Worm (Caenorhabditis elegans) whole organism, young adult: ENCODE data around the gene F32D8.1.

Source experiments
- B0035.1 ChIP-seq: sonication (generic microtip); optimal IDR thresholded peaks from 2 replicates; lab custom pipeline; 2016; ENCODE audit warnings: missing genetic modification characterization, mild to moderate bottlenecking, missing compliant biosample characterization, missing genotype, missing genetic modification reagents
- B0261.1 ChIP-seq: sonication (generic microtip); optimal IDR thresholded peaks from 2 replicates; lab custom pipeline; 2016; ENCODE audit warnings: mild to moderate bottlenecking, missing genetic modification characterization, moderate library complexity, missing compliant biosample characterization
- B0336.3 ChIP-seq: fragments of 200-800 bp; sonication (Bioruptor generic); IDR thresholded peaks from 2 replicates; pipeline ENCODE4 v1.3.6; 2022; ENCODE audit warnings: missing genetic modification characterization, missing compliant biosample characterization
- C17E4.6 ChIP-seq: fragments of 200-800 bp; sonication (Bioruptor generic); IDR thresholded peaks from 2 replicates; pipeline ENCODE4 v1.3.6; 2022; ENCODE audit warnings: missing genetic modification reagents, missing genetic modification characterization, missing compliant biosample characterization
- F22D6.2 ChIP-seq: sonication (generic microtip); optimal IDR thresholded peaks from 2 replicates; lab custom pipeline; 2016; ENCODE audit warnings: mild to moderate bottlenecking, missing genetic modification characterization, missing compliant biosample characterization
- F23B12.7 ChIP-seq: sonication (generic microtip); optimal IDR thresholded peaks from 2 replicates; lab custom pipeline; 2017; ENCODE audit warnings: missing genetic modification characterization, mild to moderate bottlenecking, missing compliant biosample characterization, antibody characterized with exemption, moderate library complexity; ENCODE audit not compliant: insufficient read depth
- F37B4.10 ChIP-seq: fragments of 200-800 bp; sonication (Bioruptor generic); IDR thresholded peaks from 2 replicates; pipeline ENCODE4 v1.3.6; 2022; ENCODE audit warnings: missing genetic modification characterization, missing compliant biosample characterization
- F55B11.4 ChIP-seq: sonication (generic microtip); optimal IDR thresholded peaks from 2 replicates; lab custom pipeline; 2016; ENCODE audit warnings: missing compliant biosample characterization, missing genetic modification characterization, borderline replicate concordance; ENCODE audit not compliant: insufficient read depth
- K11D2.4 ChIP-seq: fragments of 200-800 bp; sonication (Bioruptor generic); IDR thresholded peaks from 2 replicates; pipeline ENCODE4 v1.3.6; 2022; ENCODE audit warnings: missing genetic modification reagents, missing genetic modification characterization, missing compliant biosample characterization
- T26A5.8 ChIP-seq: sonication (generic microtip); optimal IDR thresholded peaks from 2 replicates; lab custom pipeline; 2016; ENCODE audit warnings: missing genetic modification characterization, missing compliant biosample characterization
- Y67H2A.10 ChIP-seq: fragments of 200-800 bp; sonication (Bioruptor generic); conservative IDR thresholded peaks from 2 replicates; pipeline ENCODE4 v1.3.6; 2022; ENCODE audit warnings: missing genetic modification reagents, missing genetic modification characterization, missing compliant biosample characterization
- ama-1 ChIP-seq, 3 experiments: fragments of 150-350 bp in 1 of 3; sonication (generic microtip) in 2 of 3; optimal IDR thresholded peaks; 2 replicates each; lab custom pipeline; 2014 to 2018; ENCODE audit warnings: missing biosample characterization in 2 of 3, missing genetic modification characterization in 2 of 3, missing genetic modification reagents in 2 of 3
- aptf-2 ChIP-seq: fragments of 200-800 bp; sonication (Bioruptor generic); conservative IDR thresholded peaks from 2 replicates; pipeline ENCODE4 v1.3.6; 2022; ENCODE audit warnings: missing genetic modification reagents, missing genetic modification characterization, missing compliant biosample characterization
- aptf-3 ChIP-seq: fragments of 200-800 bp; sonication (Bioruptor generic); IDR thresholded peaks from 2 replicates; pipeline ENCODE4 v1.3.6; 2022; ENCODE audit warnings: missing genetic modification characterization, missing compliant biosample characterization
- bed-2 ChIP-seq: fragments of 200-800 bp; sonication (Bioruptor generic); IDR thresholded peaks from 2 replicates; pipeline ENCODE4 v1.3.6; 2022; ENCODE audit warnings: missing genetic modification reagents, missing genetic modification characterization, missing compliant biosample characterization
- ceh-79 ChIP-seq: sonication (generic microtip); optimal IDR thresholded peaks from 2 replicates; lab custom pipeline; 2017; ENCODE audit warnings: mild to moderate bottlenecking, missing genetic modification characterization, missing compliant biosample characterization
- die-1 ChIP-seq: sonication (generic microtip); optimal IDR thresholded peaks from 2 replicates; lab custom pipeline; 2016; ENCODE audit warnings: missing genotype, mild to moderate bottlenecking, missing genetic modification characterization, missing compliant biosample characterization
- dox-1 ChIP-seq: fragments of 200-800 bp; sonication (Bioruptor generic); IDR thresholded peaks from 2 replicates; pipeline ENCODE4 v1.3.6; 2022; ENCODE audit warnings: missing genetic modification reagents, missing genetic modification characterization, missing compliant biosample characterization
- dpl-1 ChIP-seq: fragments of 150-350 bp; optimal IDR thresholded peaks from 2 replicates; lab custom pipeline; 2014; ENCODE audit warnings: missing biosample characterization, missing genetic modification reagents, missing genetic modification characterization
- efl-1 ChIP-seq: fragments of 150-350 bp; optimal IDR thresholded peaks from 2 replicates; lab custom pipeline; 2014; ENCODE audit warnings: missing biosample characterization, missing genetic modification reagents, missing genetic modification characterization
- egl-44 ChIP-seq: fragments of 200-800 bp; sonication (Bioruptor generic); IDR thresholded peaks from 2 replicates; pipeline ENCODE4 v1.3.6; 2022; ENCODE audit warnings: missing genetic modification reagents, missing genetic modification characterization, missing compliant biosample characterization
- hlh-26 ChIP-seq: fragments of 200-800 bp; sonication (Bioruptor generic); conservative IDR thresholded peaks from 2 replicates; pipeline ENCODE4 v1.3.6; 2022; ENCODE audit warnings: missing genetic modification reagents, missing genetic modification characterization, missing compliant biosample characterization
- hmg-1.2 ChIP-seq: fragments of 200-800 bp; sonication (Bioruptor generic); IDR thresholded peaks from 2 replicates; pipeline ENCODE4 v1.3.6; 2022; ENCODE audit warnings: missing genetic modification reagents, missing genetic modification characterization, missing compliant biosample characterization
- lag-1 ChIP-seq: fragments of 200-800 bp; sonication (Bioruptor generic); IDR thresholded peaks from 2 replicates; pipeline ENCODE4 v1.3.6; 2022; ENCODE audit warnings: missing genetic modification reagents, missing genetic modification characterization, missing compliant biosample characterization
- lin-40 ChIP-seq: sonication (generic microtip); optimal IDR thresholded peaks from 2 replicates; lab custom pipeline; 2016; ENCODE audit warnings: missing genetic modification characterization, mild to moderate bottlenecking, missing compliant biosample characterization, missing genotype, missing genetic modification reagents
- madf-10 ChIP-seq: sonication (generic microtip); optimal IDR thresholded peaks from 2 replicates; lab custom pipeline; 2016; ENCODE audit warnings: mild to moderate bottlenecking, missing genetic modification characterization, missing compliant biosample characterization
- madf-8 ChIP-seq: fragments of 200-800 bp; sonication (Bioruptor generic); conservative IDR thresholded peaks from 2 replicates; pipeline ENCODE4 v1.3.6; 2022; ENCODE audit warnings: missing genetic modification reagents, missing genetic modification characterization, missing compliant biosample characterization
- mxl-1 ChIP-seq: sonication (generic microtip); optimal IDR thresholded peaks from 2 replicates; lab custom pipeline; 2016; ENCODE audit warnings: missing genetic modification characterization, missing compliant biosample characterization
- nfya-1 ChIP-seq: sonication (generic microtip); optimal IDR thresholded peaks from 2 replicates; lab custom pipeline; 2017; ENCODE audit warnings: antibody characterized with exemption, missing compliant biosample characterization, missing genetic modification characterization, borderline replicate concordance; ENCODE audit not compliant: insufficient read depth
- nhr-179 ChIP-seq: sonication (generic microtip); optimal IDR thresholded peaks from 2 replicates; lab custom pipeline; 2016; ENCODE audit warnings: mild to moderate bottlenecking, missing genetic modification characterization, missing compliant biosample characterization
- rcor-1 ChIP-seq: fragments of 200-800 bp; sonication (Bioruptor generic); IDR thresholded peaks from 2 replicates; pipeline ENCODE4 v1.3.6; 2022; ENCODE audit warnings: missing genetic modification reagents, missing genetic modification characterization, missing compliant biosample characterization
- rec-8 ChIP-seq, 2 experiments: sonication (generic microtip); optimal IDR thresholded peaks; 2 replicates each; lab custom pipeline; 2016; ENCODE audit warnings: mild to moderate bottlenecking in 2 of 2, missing genetic modification characterization in 2 of 2, missing genetic modification reagents in 2 of 2, missing genotype in 2 of 2, missing biosample characterization in 1 of 2, missing compliant biosample characterization in 1 of 2, moderate library complexity in 1 of 2
- sea-2 ChIP-seq: fragments of 200-800 bp; sonication (Bioruptor generic); IDR thresholded peaks from 2 replicates; pipeline ENCODE4 v1.3.6; 2022; ENCODE audit warnings: missing genetic modification characterization, missing compliant biosample characterization
- snpc-4 ChIP-seq, 5 experiments: fragments of 150-350 bp in 1 of 5; sonication (generic microtip) in 4 of 5; optimal IDR thresholded peaks; 2 replicates each; lab custom pipeline; 2014 to 2018; ENCODE audit warnings: missing genetic modification characterization in 5 of 5, missing biosample characterization in 3 of 5, antibody characterized with exemption in 2 of 5, mild to moderate bottlenecking in 2 of 5, missing compliant biosample characterization in 2 of 5, missing genotype in 2 of 5, moderate library complexity in 2 of 5, missing genetic modification reagents in 1 of 5
- tbp1 ChIP-seq: fragments of 200-800 bp; sonication (Bioruptor generic); optimal IDR thresholded peaks from 2 replicates; lab custom pipeline; 2018; ENCODE audit warnings: mild to moderate bottlenecking, missing genetic modification characterization, missing compliant biosample characterization
- tlf-1 ChIP-seq: fragments of 200-800 bp; sonication (Bioruptor generic); optimal IDR thresholded peaks from 2 replicates; lab custom pipeline; 2018; ENCODE audit warnings: mild to moderate bottlenecking, missing genetic modification characterization, missing compliant biosample characterization
- zfh-2 ChIP-seq: fragments of 200-800 bp; sonication (Bioruptor generic); conservative IDR thresholded peaks from 2 replicates; pipeline ENCODE4 v1.3.6; 2022; ENCODE audit warnings: missing genetic modification reagents, missing genetic modification characterization, missing compliant biosample characterization
- zim-3 ChIP-seq: sonication (generic microtip); optimal IDR thresholded peaks from 2 replicates; lab custom pipeline; 2017; ENCODE audit warnings: mild to moderate bottlenecking, missing genetic modification characterization, moderate library complexity, missing compliant biosample characterization
- ztf-18 ChIP-seq: sonication (generic microtip); optimal IDR thresholded peaks from 2 replicates; lab custom pipeline; 2016; ENCODE audit warnings: missing genotype, mild to moderate bottlenecking, missing genetic modification characterization, missing compliant biosample characterization
- ztf-3 ChIP-seq: fragments of 200-800 bp; sonication (Bioruptor generic); optimal IDR thresholded peaks from 2 replicates; lab custom pipeline; 2018; ENCODE audit warnings: mild to moderate bottlenecking, missing genetic modification characterization, missing compliant biosample characterization

The F32D8.1 gene

DNA sequence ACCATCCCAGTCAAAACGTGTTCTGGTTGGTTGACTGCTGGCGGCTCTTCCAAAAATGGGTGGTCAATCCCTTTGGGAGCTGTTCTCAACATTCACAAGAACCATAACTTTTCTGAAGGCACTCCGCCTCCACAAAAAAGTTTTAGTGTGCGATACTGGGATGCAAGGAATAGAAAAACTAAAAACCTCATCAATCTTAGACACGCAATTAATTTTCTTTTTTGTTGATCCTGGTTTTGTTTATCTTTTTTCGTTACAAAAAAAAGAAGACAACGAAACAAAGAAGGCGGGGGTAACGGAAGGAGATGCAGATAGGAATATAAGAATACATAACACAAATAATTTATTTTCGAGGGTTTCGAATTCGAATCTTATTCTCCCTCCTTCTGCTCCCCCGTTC lies 42.4 kb upstream of the F32D8.1 start (continued):
- TF ChIP-seq nhr-179 (tag; lab: Kevin White, UChicago): no peak
- no peak for TF ChIP-seq Y67H2A.10 (GFP tag; lab: Robert Waterston, UW)

ce11 chrV:10839398-10839797 lies 41.2 kb upstream of the F32D8.1 start:
- TF ChIP-seq die-1 (tag; lab: Kevin White, UChicago): no peak
- no peak for TF ChIP-seq K11D2.4 (GFP tag; lab: Robert Waterston, UW)
- no peak for TF ChIP-seq hmg-1.2
- TF ChIP-seq ztf-18: no peak
- TF ChIP-seq, all 124 proteins: peak for 0

ce11 chrV:10846893-10847292 lies 33.7 kb upstream of the F32D8.1 start, which contains the start of gene C29A12.6:
Gene C29A12.6 (plus strand): TSS chrV:10847193.
- no peak for TF ChIP-seq lin-40
- TF ChIP-seq rec-8 (tag; optimal IDR thresholded peaks at IDR 0.05; lab: Kevin White, UChicago): no peak
- no peak for TF ChIP-seq B0261.1 (tag; lab: Kevin White, UChicago)
- no peak for TF ChIP-seq B0336.3 (GFP tag; lab: Robert Waterston, UW)
- no peak for TF ChIP-seq madf-10 (tag; lab: Kevin White, UChicago)
- TF ChIP-seq F23B12.7 (tag; lab: Kevin White, UChicago): no peak
- TF ChIP-seq F22D6.2 (tag; lab: Kevin White, UChicago): no peak
- TF ChIP-seq ceh-79 (tag; lab: Kevin White, UChicago): no peak
- TF ChIP-seq bed-2: no peak
- TF ChIP-seq ztf-3 (GFP tag; lab: Kevin White, UChicago): no peak
- no peak for TF ChIP-seq sea-2
- TF ChIP-seq F55B11.4 (tag; lab: Kevin White, UChicago): no peak
- no peak for TF ChIP-seq rcor-1 (GFP tag; lab: Robert Waterston, UW)
- TF ChIP-seq nfya-1 (tag; lab: Kevin White, UChicago): no peak
- no peak for TF ChIP-seq mxl-1 (tag; lab: Kevin White, UChicago)
- no peak for TF ChIP-seq T26A5.8 (tag; lab: Kevin White, UChicago)
- TF ChIP-seq lag-1 (GFP tag; lab: Robert Waterston, UW): no peak

- TF ChIP-seq ceh-79 (tag; lab: Kevin White, UChicago) (no peak), aptf-3 (GFP tag; lab: Robert Waterston, UW) (no peak), tlf-1 (GFP tag; lab: Kevin White, UChicago) (no peak), dpl-1 (GFP tag; lab: Kevin White, UChicago) (no peak), zim-3 (no peak), B0336.3 (GFP tag; lab: Robert Waterston, UW) (no peak), hlh-26 (GFP tag; lab: Robert Waterston, UW) (no peak), F37B4.10 (GFP tag; lab: Robert Waterston, UW) (no peak), C17E4.6 (GFP tag; lab: Robert Waterston, UW) (no peak), snpc-4 (GFP tag; optimal IDR thresholded peaks at IDR 0.05; lab: Kevin White, UChicago) (no peak), snpc-4 (tag; optimal IDR thresholded peaks at IDR 0.05; lab: Kevin White, UChicago) (no peak), aptf-2 (GFP tag; lab: Robert Waterston, UW) (no peak), nhr-179 (tag; lab: Kevin White, UChicago) (no peak), madf-8 (no peak), tbp1 (GFP tag; lab: Kevin White, UChicago) (no peak), ama-1 (optimal IDR thresholded peaks at IDR 0.05; lab: Kevin White, UChicago) (no peak), ama-1 (GFP tag; optimal IDR thresholded peaks at IDR 0.05; lab: Kevin White, UChicago) (no peak), dox-1 (no peak), efl-1 (no peak), B0035.1 (tag; lab: Kevin White, UChicago) (no peak), zfh-2 (no peak), egl-44 (GFP tag; lab: Robert Waterston, UW) (no peak)
Measured at ce11 chrV:10854197-10854596, 26.4 kb upstream of the F32D8.1 start.
